Worm (Caenorhabditis elegans): ENCODE data around the gene par-3.

- TF ChIP-seq B0019.2 (GFP tag; conservative IDR thresholded peaks at IDR 0.05) (no peak), ama-1 (optimal IDR thresholded peaks at IDR 0.05) (no peak), ama-1 (GFP tag; optimal IDR thresholded peaks at IDR 0.05) (no peak), mxl-1 (tag; optimal IDR thresholded peaks at IDR 0.05) (no peak), unc-62 (GFP tag; optimal IDR thresholded peaks at IDR 0.05) (no peak), snpc-4 (GFP tag; optimal IDR thresholded peaks at IDR 0.05) (no peak), snpc-4 (tag; optimal IDR thresholded peaks at IDR 0.05) (no peak), sdz-38 (tag; optimal IDR thresholded peaks at IDR 0.05) (no peak), F57A8.1 (GFP tag; optimal IDR thresholded peaks at IDR 0.05) (no peak)
Observed at ce11 chrIII:5707546-5707945, 43.5 kb downstream of the par-3 start.
